Fruit fly (Drosophila melanogaster) whole organism, embryonic: ENCODE data around the gene Ubqn.

Experiments used
- ATbp ChIP-seq: fragments of 200-800 bp; sonication (Bioruptor generic); optimal IDR thresholded peaks from 2 replicates; lab custom pipeline; 2017; ENCODE audit warnings: missing biosample characterization, mild to moderate bottlenecking, missing genetic modification characterization, missing genetic modification reagents
- Ada2b ChIP-seq: fragments of 200-800 bp; sonication (Bioruptor generic); IDR thresholded peaks from 2 replicates; pipeline ENCODE4 v1.3.6; 2022; ENCODE audit warnings: missing biosample characterization, missing genetic modification characterization
- Aef1 ChIP-seq: fragments of 200-800 bp; sonication (Bioruptor generic); IDR thresholded peaks from 3 replicates; pipeline ENCODE4 v1.3.6; 2022; ENCODE audit warnings: missing biosample characterization, missing genetic modification characterization
- CG10366 ChIP-seq: fragments of 200-800 bp; sonication (Bioruptor generic); IDR thresholded peaks from 2 replicates; pipeline ENCODE4 v1.3.6; 2022; ENCODE audit warnings: missing biosample characterization, missing genetic modification characterization
- CG10654 ChIP-seq: fragments of 200-800 bp; sonication (Bioruptor generic); optimal IDR thresholded peaks from 2 replicates; lab custom pipeline; 2016; ENCODE audit warnings: missing biosample characterization, missing genetic modification characterization
- CG11504 ChIP-seq: fragments of 200-800 bp; sonication (Bioruptor generic); optimal IDR thresholded peaks from 3 replicates; lab custom pipeline; 2019; ENCODE audit warnings: missing biosample characterization, mild to moderate bottlenecking, missing genetic modification characterization, moderate library complexity
- CG13775 ChIP-seq: fragments of 200-800 bp; sonication (Bioruptor generic); optimal IDR thresholded peaks from 3 replicates; lab custom pipeline; 2017; ENCODE audit warnings: missing biosample characterization, mild to moderate bottlenecking, missing genetic modification characterization
- CG15479 ChIP-seq: fragments of 200-800 bp; sonication (Bioruptor generic); optimal IDR thresholded peaks from 3 replicates; lab custom pipeline; 2019; ENCODE audit warnings: missing biosample characterization, mild to moderate bottlenecking, missing genetic modification characterization, moderate library complexity
- CG17385 ChIP-seq: fragments of 200-800 bp; sonication (Bioruptor generic); optimal IDR thresholded peaks from 3 replicates; lab custom pipeline; 2018; ENCODE audit warnings: missing biosample characterization, mild to moderate bottlenecking, missing genetic modification characterization
- CG18599 ChIP-seq: fragments of 200-800 bp; sonication (Bioruptor generic); optimal IDR thresholded peaks from 3 replicates; lab custom pipeline; 2017; ENCODE audit warnings: missing biosample characterization, missing genetic modification characterization, mild to moderate bottlenecking, moderate library complexity, missing genetic modification reagents
- CG2120 ChIP-seq: fragments of 200-800 bp; sonication (Bioruptor generic); optimal IDR thresholded peaks from 3 replicates; lab custom pipeline; 2016; ENCODE audit warnings: missing biosample characterization, missing genetic modification characterization
- CG2678 ChIP-seq: fragments of 200-800 bp; sonication (Bioruptor generic); optimal IDR thresholded peaks from 3 replicates; lab custom pipeline; 2019; ENCODE audit warnings: missing biosample characterization, mild to moderate bottlenecking, missing genetic modification characterization, moderate library complexity
- CG2875 ChIP-seq: fragments of 200-800 bp; sonication (Bioruptor generic); optimal IDR thresholded peaks from 2 replicates; lab custom pipeline; 2017; ENCODE audit warnings: missing biosample characterization, mild to moderate bottlenecking, missing genetic modification characterization, missing genetic modification reagents
- CG33557 ChIP-seq: fragments of 200-800 bp; sonication (Bioruptor generic); optimal IDR thresholded peaks from 2 replicates; lab custom pipeline; 2019; ENCODE audit warnings: missing biosample characterization, mild to moderate bottlenecking, missing genetic modification characterization, moderate library complexity
- CG3838 ChIP-seq: fragments of 200-800 bp; sonication (Bioruptor generic); optimal IDR thresholded peaks from 3 replicates; lab custom pipeline; 2016; ENCODE audit warnings: missing biosample characterization, missing genetic modification characterization
- CG7372 ChIP-seq: fragments of 200-800 bp; sonication (Bioruptor generic); IDR thresholded peaks from 2 replicates; pipeline ENCODE4 v1.3.6; 2022; ENCODE audit warnings: missing biosample characterization, missing genetic modification characterization
- CG8359 ChIP-seq: fragments of 200-800 bp; sonication (Bioruptor generic); optimal IDR thresholded peaks from 2 replicates; lab custom pipeline; 2017; ENCODE audit warnings: missing biosample characterization, mild to moderate bottlenecking, missing genetic modification characterization, borderline replicate concordance
- CG8478 ChIP-seq: fragments of >200 bp; optimal IDR thresholded peaks from 2 replicates; lab custom pipeline; 2018
- Chrac-16 ChIP-seq: fragments of 200-800 bp; sonication (Bioruptor generic); optimal IDR thresholded peaks from 3 replicates; lab custom pipeline; 2016; ENCODE audit warnings: missing biosample characterization, missing genetic modification characterization
- CrebB ChIP-seq: fragments of 200-800 bp; sonication (Bioruptor generic); optimal IDR thresholded peaks from 3 replicates; lab custom pipeline; 2018; ENCODE audit warnings: missing biosample characterization, mild to moderate bottlenecking, missing genetic modification characterization
- Dll ChIP-seq: fragments of 200-800 bp; sonication (Bioruptor generic); IDR thresholded peaks from 4 replicates; pipeline ENCODE4 v1.3.6; 2022; ENCODE audit warnings: missing biosample characterization, missing genetic modification characterization; ENCODE audit not compliant: partially characterized antibody
- Doc2 ChIP-seq: fragments of 200-800 bp; sonication (Bioruptor generic); IDR thresholded peaks from 2 replicates; pipeline ENCODE4 v1.3.6; 2022; ENCODE audit warnings: missing biosample characterization, missing genetic modification characterization
- E2f1 ChIP-seq: fragments of 200-800 bp; sonication (Bioruptor generic); IDR thresholded peaks from 2 replicates; pipeline ENCODE4 v1.3.6; 2022; ENCODE audit warnings: missing biosample characterization, missing genetic modification characterization
- Gug ChIP-seq: fragments of 200-800 bp; sonication (Bioruptor generic); IDR thresholded peaks from 4 replicates; pipeline ENCODE4 v1.3.6; 2022; ENCODE audit warnings: missing biosample characterization, missing genetic modification characterization
- MBD-R2 ChIP-seq: fragments of 200-800 bp; sonication (Bioruptor generic); IDR thresholded peaks from 2 replicates; pipeline ENCODE4 v1.3.6; 2022; ENCODE audit warnings: missing biosample characterization, missing genetic modification characterization
- Max ChIP-seq: fragments of 200-800 bp; sonication (Bioruptor generic); optimal IDR thresholded peaks from 2 replicates; lab custom pipeline; 2016; ENCODE audit warnings: missing biosample characterization, mild to moderate bottlenecking, missing genetic modification characterization
- Neu2 ChIP-seq: fragments of 200-800 bp; sonication (Bioruptor generic); optimal IDR thresholded peaks from 3 replicates; lab custom pipeline; 2016; ENCODE audit warnings: missing biosample characterization, missing genetic modification characterization, borderline replicate concordance
- Ravus ChIP-seq: fragments of 200-800 bp; sonication (Bioruptor generic); IDR thresholded peaks from 2 replicates; pipeline ENCODE4 v1.3.6; 2022; ENCODE audit warnings: missing biosample characterization, missing genetic modification characterization
- Scr ChIP-seq: fragments of 200-800 bp; sonication (Bioruptor generic); IDR thresholded peaks from 2 replicates; pipeline ENCODE4 v1.3.6; 2022; ENCODE audit warnings: missing biosample characterization, missing genetic modification characterization; ENCODE audit not compliant: partially characterized antibody
- Sry-β ChIP-seq: fragments of 200-800 bp; sonication (Bioruptor generic); optimal IDR thresholded peaks from 2 replicates; lab custom pipeline; 2018; ENCODE audit warnings: missing biosample characterization, mild to moderate bottlenecking, missing genetic modification characterization, moderate library complexity
- Usf ChIP-seq: fragments of 200-800 bp; sonication (Bioruptor generic); optimal IDR thresholded peaks from 2 replicates; lab custom pipeline; 2017; ENCODE audit warnings: missing genotype, missing biosample characterization, missing genetic modification characterization
- dati ChIP-seq: fragments of 200-800 bp; sonication (Bioruptor generic); IDR thresholded peaks from 2 replicates; pipeline ENCODE4 v1.3.6; 2022; ENCODE audit warnings: missing biosample characterization, missing genetic modification characterization
- dpn ChIP-seq, 2 experiments: fragments of 200-800 bp; sonication (Bioruptor generic); optimal IDR thresholded peaks; 3 replicates each; lab custom pipeline; 2016; ENCODE audit warnings: missing biosample characterization in 2 of 2, missing genetic modification characterization in 2 of 2
- ewg ChIP-seq: fragments of 200-800 bp; sonication (Bioruptor generic); optimal IDR thresholded peaks from 3 replicates; lab custom pipeline; 2017; ENCODE audit warnings: mild to moderate bottlenecking, missing biosample characterization, missing genetic modification reagents, missing genetic modification characterization
- fd102C ChIP-seq: fragments of 200-800 bp; sonication (Bioruptor generic); optimal IDR thresholded peaks from 2 replicates; lab custom pipeline; 2018; ENCODE audit warnings: missing biosample characterization, mild to moderate bottlenecking, missing genetic modification characterization, moderate library complexity
- ftz-f1 ChIP-seq: fragments of 200-800 bp; sonication (Bioruptor generic); optimal IDR thresholded peaks from 2 replicates; lab custom pipeline; 2016; ENCODE audit warnings: missing biosample characterization, missing genetic modification characterization
- gcm2 ChIP-seq: fragments of 200-800 bp; sonication (Bioruptor generic); optimal IDR thresholded peaks from 2 replicates; lab custom pipeline; 2016; ENCODE audit warnings: missing biosample characterization, missing genetic modification characterization
- gsb-n ChIP-seq: fragments of 200-800 bp; sonication (Bioruptor generic); optimal IDR thresholded peaks from 3 replicates; lab custom pipeline; 2018; ENCODE audit warnings: missing biosample characterization, mild to moderate bottlenecking, missing genetic modification characterization
- kay ChIP-seq: fragments of 200-800 bp; sonication (Bioruptor generic); optimal IDR thresholded peaks from 2 replicates; lab custom pipeline; 2016; ENCODE audit warnings: missing biosample characterization, missing genetic modification characterization
- nau ChIP-seq: fragments of 200-800 bp; sonication (Bioruptor generic); optimal IDR thresholded peaks from 3 replicates; lab custom pipeline; 2017; ENCODE audit warnings: missing biosample characterization, mild to moderate bottlenecking, missing genetic modification characterization, missing genetic modification reagents
- pros ChIP-seq: fragments of 200-800 bp; sonication (Bioruptor generic); optimal IDR thresholded peaks from 3 replicates; lab custom pipeline; 2019; ENCODE audit warnings: missing biosample characterization, mild to moderate bottlenecking, missing genetic modification characterization, moderate library complexity
- pzg ChIP-seq: fragments of 200-800 bp; sonication (Bioruptor generic); optimal IDR thresholded peaks from 3 replicates; lab custom pipeline; 2018; ENCODE audit warnings: missing biosample characterization, mild to moderate bottlenecking, missing genetic modification characterization, moderate library complexity
- sens-2 ChIP-seq: fragments of 200-800 bp; sonication (Bioruptor generic); IDR thresholded peaks from 2 replicates; pipeline ENCODE4 v1.3.6; 2022; ENCODE audit warnings: missing biosample characterization, missing genetic modification characterization
- slou ChIP-seq: fragments of 200-800 bp; sonication (Bioruptor generic); optimal IDR thresholded peaks from 3 replicates; lab custom pipeline; 2016; ENCODE audit warnings: missing biosample characterization, missing genetic modification characterization
- sna ChIP-seq: fragments of 200-800 bp; sonication (Bioruptor generic); IDR thresholded peaks from 2 replicates; pipeline ENCODE4 v1.3.6; 2022; ENCODE audit warnings: missing biosample characterization, missing genetic modification characterization; ENCODE audit not compliant: partially characterized antibody
- tgo ChIP-seq: fragments of 200-800 bp; sonication (Bioruptor generic); IDR thresholded peaks from 3 replicates; pipeline ENCODE4 v1.3.6; 2022; ENCODE audit warnings: missing biosample characterization, missing genetic modification characterization
- wek ChIP-seq: fragments of 200-800 bp; sonication (Bioruptor generic); optimal IDR thresholded peaks from 3 replicates; lab custom pipeline; 2018; ENCODE audit warnings: missing biosample characterization, mild to moderate bottlenecking, missing genetic modification characterization, moderate library complexity
- yki ChIP-seq: fragments of >200 bp; optimal IDR thresholded peaks from 3 replicates; lab custom pipeline; 2018
- zfh2 ChIP-seq: fragments of 200-800 bp; sonication (Bioruptor generic); optimal IDR thresholded peaks from 2 replicates; lab custom pipeline; 2016; ENCODE audit warnings: missing biosample characterization, missing genetic modification characterization

Gene Ubqn

DNA sequence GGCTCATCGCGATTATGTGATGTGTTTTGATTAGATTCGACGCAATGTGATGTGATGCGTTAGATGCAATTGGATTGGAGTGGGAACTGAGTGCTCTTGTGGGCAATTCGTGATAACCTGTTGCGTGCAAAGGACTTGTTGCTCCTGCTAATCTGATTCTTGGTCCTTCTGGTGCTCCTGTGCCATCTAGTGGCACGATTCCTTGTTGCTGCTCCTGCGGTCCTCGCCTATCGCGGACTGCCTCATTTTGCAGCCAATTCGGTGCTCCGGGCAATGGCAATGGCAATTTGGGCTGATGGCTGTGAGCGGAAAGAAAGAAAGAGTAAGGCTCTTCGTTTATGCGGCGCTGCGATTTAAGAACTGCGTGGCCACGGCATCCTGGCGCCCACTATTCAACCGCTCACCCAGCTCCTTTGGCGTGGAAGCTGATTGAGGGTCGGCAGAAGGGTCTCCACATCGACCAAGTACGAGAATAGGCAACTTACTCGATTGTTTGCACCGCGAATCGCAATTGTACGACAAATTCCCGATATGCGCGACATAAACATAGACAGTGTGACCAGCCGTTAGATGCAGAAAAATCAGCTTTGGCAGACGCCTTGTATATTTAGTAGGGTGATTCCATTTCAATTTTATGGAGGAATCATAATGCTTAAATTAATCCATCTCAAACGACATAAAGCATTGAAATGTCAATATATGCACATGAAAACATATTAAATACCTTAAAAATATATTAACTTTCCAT is 9.5 kb downstream of the Ubqn start, which contains the start of gene Mer (continued):
- TF ChIP-seq CG3838 (no peak), Ravus (GFP tag; lab: Robert Waterston, UW) (peak; percentile 34; the same call in 1 of the 2 replicates), Usf (GFP tag; lab: Kevin White, UChicago) (peak; percentile 57), yki (peak; percentile 41), CG15479 (GFP tag; lab: Kevin White, UChicago) (peak; percentile 27), CG10366 (GFP tag; lab: Robert Waterston, UW) (peak; percentile 73), Max (peak; percentile 69), nau (no peak), dati (GFP tag; lab: Robert Waterston, UW) (peak; percentile 63; the same call in 1 of the 2 replicates), pros (no peak), CG10654 (peak; percentile 75), CG7372 (GFP tag; lab: Robert Waterston, UW) (peak; percentile 81), Chrac-16 (GFP tag; lab: Kevin White, UChicago) (peak; percentile 81), gsb-n (tag; lab: Kevin White, UChicago) (peak; percentile 65), Scr (GFP tag; lab: Robert Waterston, UW) (no peak), tgo (peak; percentile 79), ewg (GFP tag; lab: Kevin White, UChicago) (peak; percentile 68), Ada2b (GFP tag; lab: Robert Waterston, UW) (peak; percentile 85), CG2120 (GFP tag; lab: Kevin White, UChicago) (peak; percentile 89), Sry-β (GFP tag; lab: Kevin White, UChicago) (peak; percentile 14), pzg (GFP tag; lab: Kevin White, UChicago) (peak; percentile 55), sens-2 (GFP tag; lab: Robert Waterston, UW) (0 out of 2 replicates have a peak, but pooled peaks have one; percentile 58), ftz-f1 (GFP tag; lab: Kevin White, UChicago) (peak; percentile 73), zfh2 (peak; percentile 84), slou (GFP tag; lab: Kevin White, UChicago) (peak; percentile 59), dpn (GFP tag; optimal IDR thresholded peaks at IDR 0.05; lab: Kevin White, UChicago) (peak; percentile 86 to 88), CG18599 (peak; percentile 90), ATbp (GFP tag; lab: Kevin White, UChicago) (peak; percentile 73), CG13775 (GFP tag; lab: Kevin White, UChicago) (peak; percentile 86), Gug (GFP tag; lab: Robert Waterston, UW) (peak; percentile 65; the same call in 2 of the 4 replicates), CG8478 (no peak), CG33557 (GFP tag; lab: Kevin White, UChicago) (peak; percentile 73), Dll (GFP tag; lab: Robert Waterston, UW) (no peak), CG17385 (peak; percentile 77), wek (GFP tag; lab: Kevin White, UChicago) (peak; percentile 95), CG11504 (peak; percentile 85), MBD-R2 (GFP tag; lab: Robert Waterston, UW) (peak; percentile 88), CG2678 (tag; lab: Kevin White, UChicago) (peak; percentile 88), gcm2 (GFP tag; lab: Kevin White, UChicago) (peak; percentile 63), CG8359 (peak; percentile 54), CG2875 (GFP tag; lab: Kevin White, UChicago) (peak; percentile 63), E2f1 (GFP tag; lab: Robert Waterston, UW) (peak; percentile 82), Neu2 (GFP tag; lab: Kevin White, UChicago) (peak; percentile 62), fd102C (peak; percentile 10), CrebB (peak; percentile 83), sna (GFP tag; lab: Robert Waterston, UW) (no peak), Aef1 (GFP tag; lab: Robert Waterston, UW) (peak; percentile 77), Doc2 (GFP tag; lab: Robert Waterston, UW) (no peak), kay (peak; percentile 55)
